Worm (Caenorhabditis elegans): ENCODE results near the gene snr-3.

snr-3 gene

ce11 chrII:6513911-6514310, 24.4 kb upstream of the snr-3 start, which contains the start of gene R05G9R.1:
TSS of gene R05G9R.1 (minus strand) at chrII:6514011.
- TF ChIP-seq ama-1 (optimal IDR thresholded peaks at IDR 0.05) (no peak), ama-1 (GFP tag; optimal IDR thresholded peaks at IDR 0.05) (no peak), F49E8.2 (tag; optimal IDR thresholded peaks at IDR 0.05; ENCODE audit: insufficient read depth) (no peak), F23B12.7 (tag; optimal IDR thresholded peaks at IDR 0.05; ENCODE audit: insufficient read depth) (no peak), ceh-40 (GFP tag; IDR thresholded peaks at IDR 0.05) (no peak), mcd-1 (GFP tag; IDR thresholded peaks at IDR 0.05) (no peak), lin-35 (GFP tag; optimal IDR thresholded peaks at IDR 0.05) (no peak), him-1 (tag; optimal IDR thresholded peaks at IDR 0.05) (no peak), tlf-1 (GFP tag; optimal IDR thresholded peaks at IDR 0.05) (no peak), ztf-28 (GFP tag; IDR thresholded peaks at IDR 0.05) (no peak)

ce11 chrII:6513357-6513756, 23.8 kb upstream of the snr-3 start:
- TF ChIP-seq tlf-1 (GFP tag; optimal IDR thresholded peaks at IDR 0.05): no peak
- TF ChIP-seq T07F8.4 (tag; optimal IDR thresholded peaks at IDR 0.05): no peak
- TF ChIP-seq hlh-12 (tag; optimal IDR thresholded peaks at IDR 0.05): no peak
- TF ChIP-seq nfyb-1 (GFP tag; IDR thresholded peaks at IDR 0.05): no peak
- TF ChIP-seq chd-7 (tag; optimal IDR thresholded peaks at IDR 0.05): no peak
- no peak for TF ChIP-seq snpc-1.3 (tag; optimal IDR thresholded peaks at IDR 0.05; ENCODE audit: insufficient read depth)
- TF ChIP-seq ceh-40 (GFP tag; IDR thresholded peaks at IDR 0.05): no peak

- no peak for TF ChIP-seq nhr-179 (tag; optimal IDR thresholded peaks at IDR 0.05)
- TF ChIP-seq mcd-1 (GFP tag; IDR thresholded peaks at IDR 0.05): no peak
- no peak for TF ChIP-seq snpc-1.1 (tag; optimal IDR thresholded peaks at IDR 0.05; ENCODE audit: insufficient read depth)
- TF ChIP-seq hsf-1 (GFP tag; IDR thresholded peaks at IDR 0.05): no peak
- TF ChIP-seq athp-1 (tag; optimal IDR thresholded peaks at IDR 0.05): no peak
- peak; percentile 66; the same call in 1 of the 2 replicates for TF ChIP-seq hmg-1.2 (GFP tag; IDR thresholded peaks at IDR 0.05)
- no peak for TF ChIP-seq ccch-3 (GFP tag; optimal IDR thresholded peaks at IDR 0.05)
- no peak for TF ChIP-seq atf-7 (tag; optimal IDR thresholded peaks at IDR 0.05)
- TF ChIP-seq pbrm-1 (GFP tag; IDR thresholded peaks at IDR 0.05): no peak
These were observed 13.3 kb upstream of the snr-3 start, which contains the start of gene R05G9.1 for ce11 chrII:6502826-6503225. TSS of gene R05G9.1 (plus strand) at chrII:6503168.

- TF ChIP-seq F33H1.4 (GFP tag; IDR thresholded peaks at IDR 0.05) (0 out of 2 replicates have a peak, but pooled peaks have one; percentile 20), F57C9.4 (tag; optimal IDR thresholded peaks at IDR 0.05) (no peak), hmg-1.2 (GFP tag; IDR thresholded peaks at IDR 0.05) (peak; percentile 27; the same call in 1 of the 2 replicates), F39B2.1 (GFP tag; IDR thresholded peaks at IDR 0.05) (no peak), snpc-4 (GFP tag; optimal IDR thresholded peaks at IDR 0.05) (no peak), snpc-4 (tag; optimal IDR thresholded peaks at IDR 0.05) (no peak), cebp-1 (GFP tag; IDR thresholded peaks at IDR 0.05) (no peak), cebp-1 (tag; optimal IDR thresholded peaks at IDR 0.05) (no peak), efl-1 (GFP tag; optimal IDR thresholded peaks at IDR 0.05) (peak; percentile 50), madf-6 (GFP tag; IDR thresholded peaks at IDR 0.05) (peak; percentile 86), madf-8 (GFP tag; conservative IDR thresholded peaks at IDR 0.05) (peak; percentile 47), egrh-3 (GFP tag; IDR thresholded peaks at IDR 0.05) (no peak), ceh-40 (GFP tag; IDR thresholded peaks at IDR 0.05) (no peak), fkh-3 (tag; optimal IDR thresholded peaks at IDR 0.05) (no peak)
These were observed 11.9 kb upstream of the snr-3 start, which contains the start of gene R05G9.3 for ce11 chrII:6501420-6501819. TSS of gene R05G9.3 (minus strand) at chrII:6501520.
